Fruit fly (Drosophila melanogaster) whole organism, embryonic: ENCODE data around the gene Zir.

ENCODE experiments used
- CG10147 ChIP-seq: fragments of 200-800 bp; sonication (Bioruptor generic); optimal IDR thresholded peaks from 2 replicates; lab custom pipeline; 2019; ENCODE audit warnings: missing biosample characterization, mild to moderate bottlenecking, missing genetic modification characterization, moderate library complexity
- CG12391 ChIP-seq: fragments of 200-800 bp; sonication (Bioruptor generic); optimal IDR thresholded peaks from 3 replicates; lab custom pipeline; 2018; ENCODE audit warnings: missing biosample characterization, mild to moderate bottlenecking, missing genetic modification characterization, moderate library complexity
- CG13123 ChIP-seq: fragments of 200-800 bp; sonication (Bioruptor generic); optimal IDR thresholded peaks from 2 replicates; lab custom pipeline; 2016; ENCODE audit warnings: missing biosample characterization, missing genetic modification characterization
- CG13624 ChIP-seq: fragments of 200-800 bp; sonication (Bioruptor generic); optimal IDR thresholded peaks from 2 replicates; lab custom pipeline; 2016; ENCODE audit warnings: missing biosample characterization, missing genetic modification characterization
- CG14860 ChIP-seq: fragments of 200-800 bp; sonication (Bioruptor generic); IDR thresholded peaks from 3 replicates; pipeline ENCODE4 v1.3.6; 2022; ENCODE audit warnings: missing biosample characterization, missing genetic modification characterization; ENCODE audit not compliant: partially characterized antibody
- CG2120 ChIP-seq: fragments of 200-800 bp; sonication (Bioruptor generic); optimal IDR thresholded peaks from 3 replicates; lab custom pipeline; 2016; ENCODE audit warnings: missing biosample characterization, missing genetic modification characterization
- CG2202 ChIP-seq: fragments of 200-800 bp; sonication (Bioruptor generic); optimal IDR thresholded peaks from 2 replicates; lab custom pipeline; 2018; ENCODE audit warnings: missing biosample characterization, mild to moderate bottlenecking, missing genetic modification characterization
- CG2889 ChIP-seq: fragments of 200-800 bp; sonication (Bioruptor generic); IDR thresholded peaks from 3 replicates; pipeline ENCODE4 v1.3.6; 2022; ENCODE audit warnings: missing biosample characterization, missing genetic modification characterization
- CG30403 ChIP-seq: fragments of 200-800 bp; sonication (Bioruptor generic); optimal IDR thresholded peaks from 3 replicates; lab custom pipeline; 2016; ENCODE audit warnings: missing biosample characterization, missing genetic modification characterization
- CG32532 ChIP-seq: fragments of 200-800 bp; sonication (Bioruptor generic); IDR thresholded peaks from 2 replicates; pipeline ENCODE4 v1.3.6; 2022; ENCODE audit warnings: missing biosample characterization, missing genetic modification characterization
- CG4424 ChIP-seq: fragments of 200-800 bp; sonication (Bioruptor generic); optimal IDR thresholded peaks from 3 replicates; lab custom pipeline; 2016; ENCODE audit warnings: missing biosample characterization, missing genetic modification characterization
- CG4617 ChIP-seq: fragments of 200-800 bp; sonication (Bioruptor generic); optimal IDR thresholded peaks from 3 replicates; lab custom pipeline; 2016; ENCODE audit warnings: missing biosample characterization, missing genetic modification characterization, borderline replicate concordance
- CG7271 ChIP-seq: fragments of 200-800 bp; sonication (Bioruptor generic); optimal IDR thresholded peaks from 2 replicates; lab custom pipeline; 2018; ENCODE audit warnings: missing biosample characterization, mild to moderate bottlenecking, missing genetic modification characterization, moderate library complexity
- CG7987 ChIP-seq: fragments of 200-800 bp; sonication (Bioruptor generic); optimal IDR thresholded peaks from 2 replicates; lab custom pipeline; 2018; ENCODE audit warnings: missing biosample characterization, mild to moderate bottlenecking, missing genetic modification characterization, moderate library complexity
- CG8281 ChIP-seq: fragments of 200-800 bp; sonication (Bioruptor generic); optimal IDR thresholded peaks from 2 replicates; lab custom pipeline; 2018; ENCODE audit warnings: missing biosample characterization, mild to moderate bottlenecking, missing genetic modification characterization, moderate library complexity
- CG8478 ChIP-seq: fragments of >200 bp; optimal IDR thresholded peaks from 2 replicates; lab custom pipeline; 2018
- CG9932 ChIP-seq: fragments of 200-800 bp; sonication (Bioruptor generic); IDR thresholded peaks from 2 replicates; pipeline ENCODE4 v1.3.6; 2022; ENCODE audit warnings: missing biosample characterization, missing genetic modification characterization
- CTCF ChIP-seq: fragments of 200-800 bp; sonication (Bioruptor generic); optimal IDR thresholded peaks from 2 replicates; lab custom pipeline; 2017; ENCODE audit warnings: missing biosample characterization, mild to moderate bottlenecking, missing genetic modification characterization, moderate library complexity
- Deaf1 ChIP-seq: fragments of 200-800 bp; optimal IDR thresholded peaks from 3 replicates; lab custom pipeline; 2019; ENCODE audit warnings: missing biosample characterization, mild to moderate bottlenecking, missing genetic modification characterization, moderate library complexity
- Dip3 ChIP-seq: fragments of 200-800 bp; sonication (Bioruptor generic); optimal IDR thresholded peaks from 3 replicates; lab custom pipeline; 2016; ENCODE audit warnings: missing biosample characterization, missing genetic modification characterization
- Ets65A ChIP-seq: fragments of 200-800 bp; sonication (Bioruptor generic); peaks from one replicate; lab custom pipeline; 2016; ENCODE audit warnings: missing biosample characterization, missing genetic modification characterization
- Fer2 ChIP-seq: fragments of 200-800 bp; sonication (Bioruptor generic); optimal IDR thresholded peaks from 2 replicates; lab custom pipeline; 2018; ENCODE audit warnings: missing biosample characterization, mild to moderate bottlenecking, missing genetic modification characterization, moderate library complexity
- H15 ChIP-seq: fragments of 200-800 bp; sonication (Bioruptor generic); IDR thresholded peaks from 3 replicates; pipeline ENCODE4 v1.3.6; 2022; ENCODE audit warnings: missing biosample characterization, missing genetic modification characterization
- HLH4C ChIP-seq: fragments of 200-800 bp; sonication (Bioruptor generic); IDR thresholded peaks from 3 replicates; pipeline ENCODE4 v1.3.6; 2022; ENCODE audit warnings: missing biosample characterization, missing genetic modification characterization; ENCODE audit not compliant: partially characterized antibody
- Hey ChIP-seq: fragments of 200-800 bp; sonication (Bioruptor generic); optimal IDR thresholded peaks from 3 replicates; lab custom pipeline; 2018; ENCODE audit warnings: missing biosample characterization, mild to moderate bottlenecking, missing genetic modification characterization
- Hr3 ChIP-seq: fragments of 200-800 bp; sonication (Bioruptor generic); optimal IDR thresholded peaks from 3 replicates; lab custom pipeline; 2016; ENCODE audit warnings: missing biosample characterization, missing genetic modification characterization
- Hr78 ChIP-seq, 2 experiments: fragments of 200-800 bp in 1 of 2; fragments of >200 bp in 1 of 2; sonication (Bioruptor generic) in 1 of 2; optimal IDR thresholded peaks; 2 replicates each; lab custom pipeline; 2017 to 2019; ENCODE audit warnings: missing biosample characterization in 2 of 2, missing genetic modification characterization in 2 of 2, mild to moderate bottlenecking in 1 of 2, moderate library complexity in 1 of 2
- Lim3 ChIP-seq: fragments of 200-800 bp; sonication (Bioruptor generic); IDR thresholded peaks from 2 replicates; pipeline ENCODE4 v1.3.6; 2022; ENCODE audit warnings: missing biosample characterization, missing genetic modification characterization
- MBD-R2 ChIP-seq: fragments of 200-800 bp; sonication (Bioruptor generic); IDR thresholded peaks from 2 replicates; pipeline ENCODE4 v1.3.6; 2022; ENCODE audit warnings: missing biosample characterization, missing genetic modification characterization
- Med ChIP-seq: fragments of 200-800 bp; sonication (Bioruptor generic); peaks from one replicate; lab custom pipeline; 2016; ENCODE audit warnings: missing biosample characterization, missing genetic modification characterization, mild to moderate bottlenecking, inconsistent platforms, moderate library complexity
- Nf-YC ChIP-seq: fragments of 200-800 bp; optimal IDR thresholded peaks from 3 replicates; lab custom pipeline; 2019; ENCODE audit warnings: missing biosample characterization, mild to moderate bottlenecking, missing genetic modification characterization, moderate library complexity
- Pdp1 ChIP-seq, 2 experiments: fragments of 200-800 bp; sonication (Bioruptor generic); optimal IDR thresholded peaks; 3 replicates each; lab custom pipeline; 2016; ENCODE audit warnings: missing biosample characterization in 2 of 2, missing genetic modification characterization in 2 of 2, mild to moderate bottlenecking in 1 of 2, moderate library complexity in 1 of 2
- Sin3A ChIP-seq: fragments of >200 bp; optimal IDR thresholded peaks from 2 replicates; lab custom pipeline; 2018
- Xbp1 ChIP-seq: fragments of 200-800 bp; sonication (Bioruptor generic); optimal IDR thresholded peaks from 3 replicates; lab custom pipeline; 2016; ENCODE audit warnings: missing biosample characterization, mild to moderate bottlenecking, missing genetic modification characterization
- amos ChIP-seq: fragments of 200-800 bp; sonication (Bioruptor generic); IDR thresholded peaks from 2 replicates; pipeline ENCODE4 v1.3.6; 2022; ENCODE audit warnings: missing biosample characterization, missing genetic modification characterization; ENCODE audit not compliant: partially characterized antibody
- bsh ChIP-seq, 2 experiments: fragments of 200-800 bp; sonication (Bioruptor generic); optimal IDR thresholded peaks; 2 replicates each; lab custom pipeline; 2017 to 2018; ENCODE audit warnings: mild to moderate bottlenecking in 2 of 2, missing biosample characterization in 2 of 2, missing genetic modification characterization in 2 of 2, moderate library complexity in 1 of 2
- cg ChIP-seq: fragments of 200-800 bp; sonication (Bioruptor generic); optimal IDR thresholded peaks from 3 replicates; lab custom pipeline; 2019; ENCODE audit warnings: missing biosample characterization, mild to moderate bottlenecking, missing genetic modification characterization, moderate library complexity
- fd96Cb ChIP-seq: fragments of 200-800 bp; sonication (Bioruptor generic); optimal IDR thresholded peaks from 2 replicates; lab custom pipeline; 2018; ENCODE audit warnings: missing biosample characterization, mild to moderate bottlenecking, missing genetic modification characterization, moderate library complexity
- jigr1 ChIP-seq: fragments of 200-800 bp; sonication (Bioruptor generic); IDR thresholded peaks from 3 replicates; pipeline ENCODE4 v1.3.6; 2022; ENCODE audit warnings: missing biosample characterization, missing genetic modification characterization
- lmd ChIP-seq: fragments of 200-800 bp; sonication (Bioruptor generic); IDR thresholded peaks from 2 replicates; pipeline ENCODE4 v1.3.6; 2022; ENCODE audit warnings: missing biosample characterization, missing genetic modification characterization
- pan ChIP-seq, 4 experiments: fragments of >200 bp in 3 of 4; fragments of 200-800 bp in 1 of 4; sonication (Bioruptor generic) in 1 of 4; optimal IDR thresholded peaks in 3 of 4; IDR thresholded peaks in 1 of 4; 2 replicates each; pipeline versions ENCODE4 v1.3.6 to Lab custom; 2017 to 2022; ENCODE audit warnings: missing biosample characterization in 2 of 4, missing genetic modification characterization in 2 of 4, mixed read lengths in 1 of 4
- pros ChIP-seq: fragments of 200-800 bp; sonication (Bioruptor generic); optimal IDR thresholded peaks from 3 replicates; lab custom pipeline; 2019; ENCODE audit warnings: missing biosample characterization, mild to moderate bottlenecking, missing genetic modification characterization, moderate library complexity
- scrt ChIP-seq: fragments of 200-800 bp; sonication (Bioruptor generic); optimal IDR thresholded peaks from 2 replicates; lab custom pipeline; 2018; ENCODE audit warnings: missing biosample characterization, mild to moderate bottlenecking, missing genetic modification characterization, moderate library complexity
- sd ChIP-seq: fragments of 200-800 bp; sonication (Bioruptor generic); optimal IDR thresholded peaks from 3 replicates; lab custom pipeline; 2018; ENCODE audit warnings: missing biosample characterization, mild to moderate bottlenecking, missing genetic modification characterization, moderate library complexity
- sens-2 ChIP-seq: fragments of 200-800 bp; sonication (Bioruptor generic); IDR thresholded peaks from 2 replicates; pipeline ENCODE4 v1.3.6; 2022; ENCODE audit warnings: missing biosample characterization, missing genetic modification characterization
- sim ChIP-seq: fragments of 200-800 bp; sonication (Bioruptor generic); IDR thresholded peaks from 2 replicates; pipeline ENCODE4 v1.3.6; 2022; ENCODE audit warnings: missing biosample characterization, missing genetic modification characterization
- sima ChIP-seq: fragments of 200-800 bp; sonication (Bioruptor generic); optimal IDR thresholded peaks from 2 replicates; lab custom pipeline; 2016; ENCODE audit warnings: missing biosample characterization, missing genetic modification characterization
- ttk ChIP-seq: fragments of 200-800 bp; sonication (Bioruptor generic); IDR thresholded peaks from 2 replicates; pipeline ENCODE4 v2.1.2; 2022; ENCODE audit warnings: missing biosample characterization, missing genetic modification characterization
- unc-4 ChIP-seq: fragments of 200-800 bp; sonication (Bioruptor generic); IDR thresholded peaks from 2 replicates; pipeline ENCODE4 v1.3.6; 2022; ENCODE audit warnings: missing biosample characterization, missing genetic modification characterization; ENCODE audit not compliant: partially characterized antibody
- wek ChIP-seq: fragments of 200-800 bp; sonication (Bioruptor generic); optimal IDR thresholded peaks from 3 replicates; lab custom pipeline; 2018; ENCODE audit warnings: missing biosample characterization, mild to moderate bottlenecking, missing genetic modification characterization, moderate library complexity
- zen ChIP-seq: fragments of 200-800 bp; sonication (Bioruptor generic); optimal IDR thresholded peaks from 3 replicates; lab custom pipeline; 2018; ENCODE audit warnings: missing biosample characterization, mild to moderate bottlenecking, missing genetic modification characterization, moderate library complexity

Gene Zir

dm6 chr2L:143088-143487, 48.5 kb downstream of the Zir start, which contains the start of the genes CG31974 and CG11454 (continued):
- TF ChIP-seq pan (optimal IDR thresholded peaks at IDR 0.05; lab: Kevin White, UChicago) (no peak), pan (GFP tag; optimal IDR thresholded peaks at IDR 0.05 in 1 of 2, IDR thresholded peaks at IDR 0.05 in 1 of 2) (no peak), CG9932 (peak; percentile 30; the same call in 1 of the 2 replicates), CG13624 (GFP tag; lab: Kevin White, UChicago) (peak; percentile 26), CG30403 (GFP tag; lab: Kevin White, UChicago) (peak; percentile 7), CG2120 (GFP tag; lab: Kevin White, UChicago) (no peak), pros (GFP tag; lab: Kevin White, UChicago) (peak; percentile 61), jigr1 (GFP tag; lab: Robert Waterston, UW) (no peak), CG4617 (GFP tag; lab: Kevin White, UChicago) (peak; percentile 68), CG8281 (tag; lab: Kevin White, UChicago) (no peak), sima (no peak), CG4424 (GFP tag; lab: Kevin White, UChicago) (no peak), Lim3 (GFP tag; lab: Robert Waterston, UW) (no peak), HLH4C (GFP tag; lab: Robert Waterston, UW) (peak; percentile 60; the same call in 1 of the 3 replicates), Sin3A (lab: Kevin White, UChicago) (no peak), Nf-YC (tag; lab: Kevin White, UChicago) (peak; percentile 9), CG12391 (peak; percentile 25), Pdp1 (GFP tag; optimal IDR thresholded peaks at IDR 0.05; lab: Kevin White, UChicago) (peak in 1 of 2 experiments; percentile 63), fd96Cb (tag; lab: Kevin White, UChicago) (no peak), Hr78 (GFP tag; optimal IDR thresholded peaks at IDR 0.05; lab: Kevin White, UChicago) (no peak), CG14860 (GFP tag; lab: Robert Waterston, UW) (peak; percentile 34; the same call in 1 of the 3 replicates), CG2202 (tag; lab: Kevin White, UChicago) (no peak), CG7987 (peak; percentile 14), Med (peak; percentile 83), amos (GFP tag; lab: Robert Waterston, UW) (peak; percentile 94), CG2889 (GFP tag; lab: Robert Waterston, UW) (no peak), CG32532 (GFP tag; lab: Robert Waterston, UW) (no peak), Dip3 (GFP tag; lab: Kevin White, UChicago) (no peak), MBD-R2 (GFP tag; lab: Robert Waterston, UW) (peak; percentile 76), Fer2 (tag; lab: Kevin White, UChicago) (no peak), Ets65A (GFP tag; lab: Kevin White, UChicago) (peak; percentile 37), CTCF (GFP tag; lab: Kevin White, UChicago) (peak; percentile 43), CG10147 (GFP tag; lab: Kevin White, UChicago) (no peak), lmd (GFP tag; lab: Robert Waterston, UW) (no peak), CG8478 (lab: Kevin White, UChicago) (no peak), wek (GFP tag; lab: Kevin White, UChicago) (peak; percentile 3)

dm6 chr2L:146503-146902, 52.0 kb downstream of the Zir start:
- TF ChIP-seq Deaf1 (tag; lab: Kevin White, UChicago) (peak; percentile 74), bsh (GFP tag; optimal IDR thresholded peaks at IDR 0.05; lab: Kevin White, UChicago) (no peak), CG7271 (tag; lab: Kevin White, UChicago) (no peak), cg (no peak), CG8478 (lab: Kevin White, UChicago) (no peak), CG13123 (GFP tag; lab: Kevin White, UChicago) (no peak), sim (GFP tag; lab: Robert Waterston, UW) (no peak), zen (tag; lab: Kevin White, UChicago) (no peak), lmd (GFP tag; lab: Robert Waterston, UW) (no peak), scrt (GFP tag; lab: Kevin White, UChicago) (peak; percentile 41), H15 (no peak), sens-2 (GFP tag; lab: Robert Waterston, UW) (no peak), Hey (tag; lab: Kevin White, UChicago) (no peak), Xbp1 (GFP tag; lab: Kevin White, UChicago) (no peak), sd (tag; lab: Kevin White, UChicago) (no peak), unc-4 (GFP tag; lab: Robert Waterston, UW) (no peak), Hr3 (GFP tag; lab: Kevin White, UChicago) (no peak), ttk (GFP tag; lab: Robert Waterston, UW) (no peak)
